Fruit fly (Drosophila melanogaster): Measurements from ENCODE around the gene Nup153.

dm6 chrX:16645472-16645871, 46.4 kb downstream of the Nup153 start:
- no peak for TF ChIP-seq Dll (optimal IDR thresholded peaks at IDR 0.05)
- TF ChIP-seq psq (optimal IDR thresholded peaks at IDR 0.05): no peak

Measured in whole organism.